Fruit fly (Drosophila melanogaster) whole organism, embryonic: ENCODE results near the gene CG4041.

Experiments used
- CG10267 ChIP-seq: fragments of 200-800 bp; sonication (Bioruptor generic); optimal IDR thresholded peaks from 2 replicates; lab custom pipeline; 2018; ENCODE audit warnings: missing biosample characterization, mild to moderate bottlenecking, missing genetic modification characterization, moderate library complexity
- CG11093 ChIP-seq: fragments of 200-800 bp; sonication (Bioruptor generic); IDR thresholded peaks from 3 replicates; pipeline ENCODE4 v1.3.6; 2022; ENCODE audit warnings: missing biosample characterization, missing genetic modification characterization
- CG13123 ChIP-seq: fragments of 200-800 bp; sonication (Bioruptor generic); optimal IDR thresholded peaks from 2 replicates; lab custom pipeline; 2016; ENCODE audit warnings: missing biosample characterization, missing genetic modification characterization
- CG14441 ChIP-seq: fragments of 200-800 bp; sonication (Bioruptor generic); IDR thresholded peaks from 2 replicates; pipeline ENCODE4 v1.3.6; 2022; ENCODE audit warnings: missing biosample characterization, missing genetic modification characterization
- CG15479 ChIP-seq: fragments of 200-800 bp; sonication (Bioruptor generic); optimal IDR thresholded peaks from 3 replicates; lab custom pipeline; 2019; ENCODE audit warnings: missing biosample characterization, mild to moderate bottlenecking, missing genetic modification characterization, moderate library complexity
- CG15514 ChIP-seq: fragments of 200-800 bp; sonication (Bioruptor generic); optimal IDR thresholded peaks from 3 replicates; lab custom pipeline; 2017; ENCODE audit warnings: missing biosample characterization, missing genetic modification characterization, mild to moderate bottlenecking, moderate library complexity, missing genetic modification reagents
- CG16779 ChIP-seq: fragments of 200-800 bp; sonication (Bioruptor generic); IDR thresholded peaks from 2 replicates; pipeline ENCODE4 v1.3.6; 2022; ENCODE audit warnings: missing biosample characterization, missing genetic modification characterization
- CG16813 ChIP-seq: fragments of 200-800 bp; sonication (Bioruptor generic); IDR thresholded peaks from 3 replicates; pipeline ENCODE4 v1.3.6; 2022; ENCODE audit warnings: missing biosample characterization, missing genetic modification characterization; ENCODE audit not compliant: partially characterized antibody
- CG31224 ChIP-seq: fragments of 200-800 bp; sonication (Bioruptor generic); IDR thresholded peaks from 2 replicates; pipeline ENCODE4 v1.3.6; 2022; ENCODE audit warnings: missing biosample characterization, missing genetic modification characterization
- CG32772 ChIP-seq: fragments of 200-800 bp; sonication (Bioruptor generic); IDR thresholded peaks from 2 replicates; pipeline ENCODE4 v1.3.6; 2022; ENCODE audit warnings: missing biosample characterization, missing genetic modification characterization
- CG3281 ChIP-seq: fragments of 200-800 bp; sonication (Bioruptor generic); optimal IDR thresholded peaks from 3 replicates; lab custom pipeline; 2017; ENCODE audit warnings: missing biosample characterization, mild to moderate bottlenecking, missing genetic modification characterization
- CG6791 ChIP-seq: fragments of 200-800 bp; sonication (Bioruptor generic); IDR thresholded peaks from 3 replicates; pipeline ENCODE4 v1.3.6; 2022; ENCODE audit warnings: missing biosample characterization, missing genetic modification characterization; ENCODE audit not compliant: partially characterized antibody
- CG8290 ChIP-seq, 3 experiments: fragments of 200-800 bp; sonication (Bioruptor generic); optimal IDR thresholded peaks; 2 replicates each; lab custom pipeline; 2016 to 2019; ENCODE audit warnings: missing biosample characterization in 3 of 3, missing genetic modification characterization in 3 of 3, mild to moderate bottlenecking in 2 of 3, moderate library complexity in 1 of 3
- CG9437 ChIP-seq: fragments of 200-800 bp; sonication (Bioruptor generic); optimal IDR thresholded peaks from 2 replicates; lab custom pipeline; 2018; ENCODE audit warnings: missing biosample characterization, mild to moderate bottlenecking, missing genetic modification characterization
- CHES-1-like ChIP-seq: fragments of 200-800 bp; sonication (Bioruptor generic); optimal IDR thresholded peaks from 2 replicates; lab custom pipeline; 2016; ENCODE audit warnings: missing biosample characterization, missing genetic modification characterization
- D19B ChIP-seq: fragments of 200-800 bp; sonication (Bioruptor generic); optimal IDR thresholded peaks from 2 replicates; lab custom pipeline; 2017; ENCODE audit warnings: missing biosample characterization, mild to moderate bottlenecking, missing genetic modification characterization
- Fer1 ChIP-seq: fragments of 200-800 bp; sonication (Bioruptor generic); optimal IDR thresholded peaks from 2 replicates; lab custom pipeline; 2017; ENCODE audit warnings: missing biosample characterization, mild to moderate bottlenecking, missing genetic modification characterization
- Hey ChIP-seq: fragments of 200-800 bp; sonication (Bioruptor generic); optimal IDR thresholded peaks from 3 replicates; lab custom pipeline; 2018; ENCODE audit warnings: missing biosample characterization, mild to moderate bottlenecking, missing genetic modification characterization
- Hr3 ChIP-seq: fragments of 200-800 bp; sonication (Bioruptor generic); optimal IDR thresholded peaks from 3 replicates; lab custom pipeline; 2016; ENCODE audit warnings: missing biosample characterization, missing genetic modification characterization
- Hr51 ChIP-seq, 2 experiments: fragments of 200-800 bp; sonication (Bioruptor generic); optimal IDR thresholded peaks; 2 replicates in 1 of 2; 3 replicates in 1 of 2; lab custom pipeline; 2016 to 2018; ENCODE audit warnings: missing biosample characterization in 2 of 2, missing genetic modification characterization in 2 of 2, mild to moderate bottlenecking in 1 of 2, moderate library complexity in 1 of 2
- Med ChIP-seq: fragments of 200-800 bp; sonication (Bioruptor generic); peaks from one replicate; lab custom pipeline; 2016; ENCODE audit warnings: missing biosample characterization, missing genetic modification characterization, mild to moderate bottlenecking, inconsistent platforms, moderate library complexity
- NC2α ChIP-seq: fragments of 200-800 bp; sonication (Bioruptor generic); optimal IDR thresholded peaks from 2 replicates; lab custom pipeline; 2016; ENCODE audit warnings: missing biosample characterization, missing genetic modification characterization
- Stat92E ChIP-seq, 3 experiments: fragments of >200 bp in 2 of 3; fragments of 200-800 bp in 1 of 3; sonication (Bioruptor generic) in 1 of 3; optimal IDR thresholded peaks; 2 replicates each; lab custom pipeline; 2017 to 2019; ENCODE audit warnings: missing biosample characterization in 3 of 3, missing genetic modification characterization in 3 of 3, mild to moderate bottlenecking in 1 of 3, moderate library complexity in 1 of 3
- Usf ChIP-seq: fragments of 200-800 bp; sonication (Bioruptor generic); optimal IDR thresholded peaks from 2 replicates; lab custom pipeline; 2017; ENCODE audit warnings: missing genotype, missing biosample characterization, missing genetic modification characterization
- Xbp1 ChIP-seq: fragments of 200-800 bp; sonication (Bioruptor generic); optimal IDR thresholded peaks from 3 replicates; lab custom pipeline; 2016; ENCODE audit warnings: missing biosample characterization, mild to moderate bottlenecking, missing genetic modification characterization
- abd-A ChIP-seq: fragments of 200-800 bp; sonication (Bioruptor generic); optimal IDR thresholded peaks from 3 replicates; lab custom pipeline; 2019; ENCODE audit warnings: missing biosample characterization, mild to moderate bottlenecking, missing genetic modification characterization, moderate library complexity
- amos ChIP-seq: fragments of 200-800 bp; sonication (Bioruptor generic); IDR thresholded peaks from 2 replicates; pipeline ENCODE4 v1.3.6; 2022; ENCODE audit warnings: missing biosample characterization, missing genetic modification characterization; ENCODE audit not compliant: partially characterized antibody
- bsh ChIP-seq, 2 experiments: fragments of 200-800 bp; sonication (Bioruptor generic); optimal IDR thresholded peaks; 2 replicates each; lab custom pipeline; 2017 to 2018; ENCODE audit warnings: mild to moderate bottlenecking in 2 of 2, missing biosample characterization in 2 of 2, missing genetic modification characterization in 2 of 2, moderate library complexity in 1 of 2
- btn ChIP-seq: fragments of 200-800 bp; sonication (Bioruptor generic); optimal IDR thresholded peaks from 2 replicates; lab custom pipeline; 2016; ENCODE audit warnings: missing biosample characterization, missing genetic modification characterization
- gcm2 ChIP-seq: fragments of 200-800 bp; sonication (Bioruptor generic); optimal IDR thresholded peaks from 2 replicates; lab custom pipeline; 2016; ENCODE audit warnings: missing biosample characterization, missing genetic modification characterization
- gem ChIP-seq: fragments of 200-800 bp; sonication (Bioruptor generic); optimal IDR thresholded peaks from 2 replicates; lab custom pipeline; 2019; ENCODE audit warnings: missing biosample characterization, mild to moderate bottlenecking, missing genetic modification characterization, moderate library complexity
- lilli ChIP-seq: fragments of 200-800 bp; sonication (Bioruptor generic); optimal IDR thresholded peaks from 3 replicates; lab custom pipeline; 2016; ENCODE audit warnings: missing biosample characterization, missing genetic modification characterization
- mam ChIP-seq: fragments of 200-800 bp; sonication (Bioruptor generic); optimal IDR thresholded peaks from 3 replicates; lab custom pipeline; 2016; ENCODE audit warnings: missing biosample characterization, missing genetic modification characterization
- nmo ChIP-seq: fragments of 200-800 bp; sonication (Bioruptor generic); optimal IDR thresholded peaks from 2 replicates; lab custom pipeline; 2018; ENCODE audit warnings: missing biosample characterization, mild to moderate bottlenecking, missing genetic modification characterization, moderate library complexity
- peb ChIP-seq: fragments of 200-800 bp; sonication (Bioruptor generic); IDR thresholded peaks from 2 replicates; pipeline ENCODE4 v1.3.6; 2022; ENCODE audit warnings: missing biosample characterization, missing genetic modification characterization
- stwl ChIP-seq: fragments of 200-800 bp; sonication (Bioruptor generic); optimal IDR thresholded peaks from 3 replicates; lab custom pipeline; 2018; ENCODE audit warnings: missing biosample characterization, mild to moderate bottlenecking, missing genetic modification characterization, moderate library complexity
- tll ChIP-seq, 2 experiments: fragments of 200-800 bp in 1 of 2; fragments of >200 bp in 1 of 2; sonication (Bioruptor generic) in 1 of 2; optimal IDR thresholded peaks; 2 replicates each; lab custom pipeline; 2017 to 2019; ENCODE audit warnings: missing biosample characterization in 2 of 2, missing genetic modification characterization in 2 of 2, mild to moderate bottlenecking in 1 of 2, moderate library complexity in 1 of 2
- vvl ChIP-seq: fragments of 200-800 bp; sonication (Bioruptor generic); IDR thresholded peaks from 2 replicates; pipeline ENCODE4 v1.3.6; 2022; ENCODE audit warnings: missing biosample characterization, missing genetic modification characterization

The CG4041 gene

dm6 chrX:4911765-4912245 lies 6.4 kb downstream of the CG4041 start (continued):
- TF ChIP-seq mam (GFP tag; lab: Kevin White, UChicago) (no peak), abd-A (tag; lab: Kevin White, UChicago) (no peak), nmo (GFP tag; lab: Kevin White, UChicago) (peak; percentile 16), Hr51 (GFP tag; optimal IDR thresholded peaks at IDR 0.05; lab: Kevin White, UChicago) (peak in 1 of 2 experiments; percentile 9), Fer1 (GFP tag; lab: Kevin White, UChicago) (no peak), btn (no peak), tll (GFP tag; optimal IDR thresholded peaks at IDR 0.05; lab: Kevin White, UChicago) (no peak), D19B (no peak), lilli (GFP tag; lab: Kevin White, UChicago) (no peak), bsh (GFP tag; optimal IDR thresholded peaks at IDR 0.05; lab: Kevin White, UChicago) (peak in 1 of 2 experiments; percentile 94), CG3281 (GFP tag; lab: Kevin White, UChicago) (peak; percentile 4), peb (no peak), CG14441 (0 out of 2 replicates have a peak, but pooled peaks have one; percentile 17), vvl (no peak), Med (GFP tag; lab: Kevin White, UChicago) (peak; percentile 75), Xbp1 (GFP tag; lab: Kevin White, UChicago) (peak; percentile 8), CG9437 (no peak), CG15514 (GFP tag; lab: Kevin White, UChicago) (no peak), CHES-1-like (no peak), CG16813 (no peak), Hr3 (no peak), CG32772 (peak; percentile 52; the same call in 1 of the 2 replicates), Stat92E (GFP tag; optimal IDR thresholded peaks at IDR 0.05; lab: Kevin White, UChicago) (no peak)

- peak; percentile 23; the same call in 1 of the 2 replicates for TF ChIP-seq amos (GFP tag; lab: Robert Waterston, UW)
- TF ChIP-seq Usf = no peak
- no peak for TF ChIP-seq CG16779 (GFP tag; lab: Robert Waterston, UW)
- TF ChIP-seq CG13123 = no peak
- TF ChIP-seq NC2α (GFP tag; lab: Kevin White, UChicago) = no peak
- no peak for TF ChIP-seq CG31224 (GFP tag; lab: Robert Waterston, UW)
- no peak for TF ChIP-seq Hey (tag; lab: Kevin White, UChicago)
- TF ChIP-seq CG10267 = peak; percentile 26
- TF ChIP-seq stwl (tag; lab: Kevin White, UChicago) = peak; percentile 99
- peak; percentile 23 for TF ChIP-seq CG8290 (GFP tag; optimal IDR thresholded peaks at IDR 0.05; lab: Kevin White, UChicago)
- TF ChIP-seq CG8290 (tag; optimal IDR thresholded peaks at IDR 0.05; lab: Kevin White, UChicago) = no peak
- TF ChIP-seq CG6791 (GFP tag; lab: Robert Waterston, UW) = 0 out of 3 replicates have a peak, but pooled peaks have one; percentile 23
- TF ChIP-seq CG15479 (GFP tag; lab: Kevin White, UChicago) = no peak
- no peak for TF ChIP-seq CG11093
- no peak for TF ChIP-seq gem (tag; lab: Kevin White, UChicago)
- no peak for TF ChIP-seq gcm2 (GFP tag; lab: Kevin White, UChicago)
- TF ChIP-seq, all 482 proteins: peak for 5
These were observed 7.2 kb downstream of the CG4041 start for dm6 chrX:4911060-4911459.
